Worm (Caenorhabditis elegans) whole organism, L1 larva: Measurements from ENCODE around the gene rde-1.
A peak's percentile ranks its signal among the peaks of the same experiment; 100 is the strongest.

Experiments
- C04F5.9 ChIP-seq: sonication (generic microtip); optimal IDR thresholded peaks from 2 replicates; lab custom pipeline; 2016; ENCODE audit warnings: missing genetic modification characterization, missing compliant biosample characterization
- C16A3.4 ChIP-seq: fragments of 150-350 bp; optimal IDR thresholded peaks from 2 replicates; lab custom pipeline; 2014; ENCODE audit warnings: missing biosample characterization, missing genetic modification characterization
- C34B4.2 ChIP-seq: sonication (generic microtip); optimal IDR thresholded peaks from 2 replicates; lab custom pipeline; 2017; ENCODE audit warnings: mild to moderate bottlenecking, missing genetic modification characterization, missing compliant biosample characterization
- alr-1 ChIP-seq: fragments of 200-800 bp; sonication (Bioruptor generic); optimal IDR thresholded peaks from 2 replicates; lab custom pipeline; 2018; ENCODE audit warnings: borderline replicate concordance, mild to moderate bottlenecking, missing genetic modification characterization, missing compliant biosample characterization
- ceh-8 ChIP-seq: fragments of 200-800 bp; sonication (Bioruptor generic); optimal IDR thresholded peaks from 2 replicates; lab custom pipeline; 2018; ENCODE audit warnings: mild to moderate bottlenecking, missing genetic modification characterization, moderate library complexity, missing compliant biosample characterization
- dpl-1 ChIP-seq, 3 experiments: fragments of 150-350 bp in 2 of 3; sonication (generic microtip) in 1 of 3; optimal IDR thresholded peaks; 2 replicates each; lab custom pipeline; 2014 to 2017; ENCODE audit warnings: missing biosample characterization in 3 of 3, missing genetic modification characterization in 3 of 3, missing genetic modification reagents in 3 of 3
- dsc-1 ChIP-seq: sonication (generic microtip); optimal IDR thresholded peaks from 2 replicates; lab custom pipeline; 2016; ENCODE audit warnings: mild to moderate bottlenecking, missing genetic modification characterization, missing compliant biosample characterization
- efl-1 ChIP-seq, 4 experiments: fragments of 150-350 bp; optimal IDR thresholded peaks in 3 of 4; peaks in 1 of 4; 1 replicate in 1 of 4; 2 replicates in 3 of 4; lab custom pipeline; 2014; ENCODE audit warnings: missing biosample characterization in 2 of 4, missing genetic modification characterization in 2 of 4, missing genetic modification reagents in 2 of 4
- egl-13 ChIP-seq: sonication (generic microtip); optimal IDR thresholded peaks from 2 replicates; lab custom pipeline; 2016; ENCODE audit warnings: missing genotype, missing genetic modification reagents, missing genetic modification characterization, missing compliant biosample characterization
- elt-2 ChIP-seq: sonication (generic microtip); optimal IDR thresholded peaks from 2 replicates; lab custom pipeline; 2016; ENCODE audit warnings: missing genetic modification characterization, mild to moderate bottlenecking, inconsistent platforms, missing compliant biosample characterization, missing genetic modification reagents
- elt-3 ChIP-seq, 6 experiments: fragments of 150-350 bp in 1 of 6; sonication (generic microtip); optimal IDR thresholded peaks; 2 replicates each; lab custom pipeline; 2017 to 2018; ENCODE audit warnings: missing biosample characterization in 6 of 6, missing genetic modification characterization in 6 of 6, inconsistent platforms in 1 of 6
- ets-5 ChIP-seq: fragments of 200-800 bp; sonication (Bioruptor generic); IDR thresholded peaks from 2 replicates; pipeline ENCODE4 v1.3.6; 2022; ENCODE audit warnings: missing genetic modification characterization, missing compliant biosample characterization
- fkh-4 ChIP-seq: sonication (generic microtip); optimal IDR thresholded peaks from 2 replicates; lab custom pipeline; 2016; ENCODE audit warnings: missing compliant biosample characterization, missing genetic modification characterization, borderline replicate concordance
- grh-1 ChIP-seq: fragments of 200-800 bp; sonication (Bioruptor generic); IDR thresholded peaks from 2 replicates; pipeline ENCODE4 v1.3.6; 2022; ENCODE audit warnings: missing genetic modification reagents, missing genetic modification characterization, missing compliant biosample characterization
- hlh-17 ChIP-seq: fragments of 200-800 bp; sonication (Bioruptor generic); optimal IDR thresholded peaks from 2 replicates; lab custom pipeline; 2018; ENCODE audit warnings: missing genetic modification characterization, mild to moderate bottlenecking, missing compliant biosample characterization, moderate library complexity, borderline replicate concordance
- hlh-4 ChIP-seq: sonication (generic microtip); optimal IDR thresholded peaks from 2 replicates; lab custom pipeline; 2016; ENCODE audit warnings: mild to moderate bottlenecking, missing genetic modification characterization, missing compliant biosample characterization
- isw-1 ChIP-seq: fragments of 200-800 bp; sonication (Bioruptor generic); IDR thresholded peaks from 2 replicates; pipeline ENCODE4 v1.3.6; 2022; ENCODE audit warnings: missing genetic modification characterization, missing compliant biosample characterization
- jun-1 ChIP-seq: fragments of 150-350 bp; optimal IDR thresholded peaks from 2 replicates; lab custom pipeline; 2014; ENCODE audit warnings: missing biosample characterization, missing genetic modification reagents, missing genetic modification characterization
- lin-14 ChIP-seq: fragments of 200-800 bp; sonication (Bioruptor generic); optimal IDR thresholded peaks from 2 replicates; lab custom pipeline; 2018; ENCODE audit warnings: mild to moderate bottlenecking, missing genetic modification characterization, moderate library complexity, missing compliant biosample characterization
- lin-15B ChIP-seq: fragments of 150-350 bp; sonication (generic microtip); optimal IDR thresholded peaks from 3 replicates; lab custom pipeline; 2014; ENCODE audit warnings: missing biosample characterization, missing genetic modification characterization
- lsy-2 ChIP-seq, 2 experiments: fragments of 150-350 bp; optimal IDR thresholded peaks; 2 replicates each; lab custom pipeline; 2014; ENCODE audit warnings: missing biosample characterization in 2 of 2, missing genetic modification characterization in 2 of 2
- mep-1 ChIP-seq: fragments of 150-350 bp; optimal IDR thresholded peaks from 2 replicates; lab custom pipeline; 2014; ENCODE audit warnings: missing biosample characterization, missing genetic modification characterization
- nhr-11 ChIP-seq: fragments of 150-350 bp; optimal IDR thresholded peaks from 2 replicates; lab custom pipeline; 2014; ENCODE audit warnings: missing biosample characterization, missing genetic modification characterization
- nhr-237 ChIP-seq: fragments of 150-350 bp; optimal IDR thresholded peaks from 2 replicates; lab custom pipeline; 2014; ENCODE audit warnings: missing biosample characterization, missing genetic modification characterization
- nhr-28 ChIP-seq: fragments of 150-350 bp; optimal IDR thresholded peaks from 2 replicates; lab custom pipeline; 2014; ENCODE audit warnings: missing biosample characterization, missing genetic modification characterization
- nhr-47 ChIP-seq: sonication (generic microtip); optimal IDR thresholded peaks from 2 replicates; lab custom pipeline; 2016; ENCODE audit warnings: mild to moderate bottlenecking, missing genetic modification characterization, moderate library complexity, missing compliant biosample characterization
- nhr-76 ChIP-seq: sonication (generic microtip); optimal IDR thresholded peaks from 2 replicates; lab custom pipeline; 2017; ENCODE audit warnings: missing biosample characterization, missing genetic modification characterization
- nhr-85 ChIP-seq: sonication (generic microtip); peaks from one replicate; lab custom pipeline; 2016; ENCODE audit warnings: missing genetic modification characterization, inconsistent platforms, missing compliant biosample characterization
- pax-3 ChIP-seq: fragments of 200-800 bp; sonication (Bioruptor generic); optimal IDR thresholded peaks from 2 replicates; lab custom pipeline; 2018; ENCODE audit warnings: mild to moderate bottlenecking, missing genetic modification characterization, moderate library complexity, missing compliant biosample characterization
- rnt-1 ChIP-seq: sonication (generic microtip); optimal IDR thresholded peaks from 2 replicates; lab custom pipeline; 2016; ENCODE audit warnings: mild to moderate bottlenecking, missing genetic modification characterization, moderate library complexity, missing compliant biosample characterization
- snu-23 ChIP-seq: sonication (generic microtip); optimal IDR thresholded peaks from 2 replicates; lab custom pipeline; 2016; ENCODE audit warnings: missing genetic modification characterization, missing compliant biosample characterization
- sox-4 ChIP-seq: sonication (generic microtip); optimal IDR thresholded peaks from 2 replicates; lab custom pipeline; 2016; ENCODE audit warnings: missing genetic modification characterization, missing compliant biosample characterization
- sptf-1 ChIP-seq: fragments of 150-350 bp; optimal IDR thresholded peaks from 2 replicates; lab custom pipeline; 2014; ENCODE audit warnings: missing biosample characterization, missing genetic modification characterization
- unc-62 ChIP-seq: fragments of 150-350 bp; optimal IDR thresholded peaks from 2 replicates; lab custom pipeline; 2014; ENCODE audit warnings: missing biosample characterization, missing genetic modification reagents, missing genetic modification characterization
- unc-86 ChIP-seq: sonication (generic microtip); optimal IDR thresholded peaks from 2 replicates; lab custom pipeline; 2016; ENCODE audit warnings: missing genetic modification characterization, missing compliant biosample characterization
- zag-1 ChIP-seq: fragments of 150-350 bp; optimal IDR thresholded peaks from 2 replicates; lab custom pipeline; 2014; ENCODE audit warnings: missing biosample characterization, missing genetic modification characterization
- zip-4 ChIP-seq: fragments of 200-800 bp; sonication (Bioruptor generic); optimal IDR thresholded peaks from 2 replicates; lab custom pipeline; 2018; ENCODE audit warnings: mild to moderate bottlenecking, missing genetic modification characterization, moderate library complexity, missing compliant biosample characterization
- ztf-11 ChIP-seq, 2 experiments: sonication (generic microtip); optimal IDR thresholded peaks; 2 replicates each; lab custom pipeline; 2016 to 2017; ENCODE audit warnings: missing genetic modification characterization in 2 of 2, missing biosample characterization in 1 of 2, missing compliant biosample characterization in 1 of 2
- ztf-4 ChIP-seq: fragments of 150-350 bp; optimal IDR thresholded peaks from 2 replicates; lab custom pipeline; 2014; ENCODE audit warnings: missing biosample characterization, missing genetic modification characterization

Gene rde-1

ce11 chrV:9984821-9985220 is 6.6 kb downstream of the rde-1 start:
- TF ChIP-seq egl-13 (tag; lab: Kevin White, UChicago): no peak
- TF ChIP-seq alr-1 (tag; lab: Kevin White, UChicago): no peak
- peak; percentile 33 for TF ChIP-seq mep-1 (tag; lab: Kevin White, UChicago)
- no peak for TF ChIP-seq isw-1 (GFP tag; lab: Robert Waterston, UW)
- TF ChIP-seq fkh-4: no peak
- no peak for TF ChIP-seq zip-4 (GFP tag; lab: Kevin White, UChicago)
- TF ChIP-seq lin-15B: no peak
- TF ChIP-seq elt-2 (tag; lab: Kevin White, UChicago): peak; percentile 32
- TF ChIP-seq nhr-76 (tag; lab: Kevin White, UChicago): no peak
- TF ChIP-seq ets-5 (GFP tag; lab: Robert Waterston, UW): no peak
- TF ChIP-seq lsy-2 (tag; optimal IDR thresholded peaks at IDR 0.05; lab: Kevin White, UChicago): peak in 1 of 2 experiments; percentile 7
- no peak for TF ChIP-seq sox-4 (tag; lab: Kevin White, UChicago)
- TF ChIP-seq hlh-17 (GFP tag; lab: Kevin White, UChicago): no peak
- TF ChIP-seq ztf-11 (tag; optimal IDR thresholded peaks at IDR 0.05; lab: Kevin White, UChicago): no peak
- TF ChIP-seq nhr-237 (tag; lab: Kevin White, UChicago): no peak
- no peak for TF ChIP-seq ceh-8 (GFP tag; lab: Kevin White, UChicago)
- TF ChIP-seq hlh-4 (tag; lab: Kevin White, UChicago): no peak
- no peak for TF ChIP-seq unc-86 (tag; lab: Kevin White, UChicago)
- peak; percentile 39 for TF ChIP-seq lin-14
- no peak for TF ChIP-seq unc-62
- TF ChIP-seq ztf-4: no peak
- peak; percentile 17 for TF ChIP-seq snu-23 (GFP tag; lab: Kevin White, UChicago)
- TF ChIP-seq nhr-11 (tag; lab: Kevin White, UChicago): peak; percentile 57
- TF ChIP-seq dsc-1: no peak
- no peak for TF ChIP-seq elt-3 (tag; optimal IDR thresholded peaks at IDR 0.05; lab: Kevin White, UChicago)
- TF ChIP-seq nhr-47 (tag; lab: Kevin White, UChicago): no peak
- TF ChIP-seq nhr-85 (tag; lab: Kevin White, UChicago): no peak
- no peak for TF ChIP-seq C16A3.4 (tag; lab: Kevin White, UChicago)
- TF ChIP-seq dpl-1 (GFP tag; optimal IDR thresholded peaks at IDR 0.05; lab: Kevin White, UChicago): no peak
- no peak for TF ChIP-seq zag-1
- TF ChIP-seq, all 84 proteins: peak for 6

- TF ChIP-seq unc-86 (tag; lab: Kevin White, UChicago): no peak
- no peak for TF ChIP-seq lin-15B
- no peak for TF ChIP-seq efl-1 (optimal IDR thresholded peaks at IDR 0.05; lab: Kevin White, UChicago)
- peak in 1 of 2 experiments; percentile 61 for TF ChIP-seq efl-1 (GFP tag; optimal IDR thresholded peaks at IDR 0.05 in 1 of 2; lab: Kevin White, UChicago)
Measured at ce11 chrV:9983529-9983928, 7.9 kb downstream of the rde-1 start.

- no peak for TF ChIP-seq pax-3
- TF ChIP-seq jun-1 (tag; lab: Kevin White, UChicago): no peak
- no peak for TF ChIP-seq C04F5.9 (tag; lab: Kevin White, UChicago)
- TF ChIP-seq isw-1 (GFP tag; lab: Robert Waterston, UW): no peak
- TF ChIP-seq unc-62: no peak
- no peak for TF ChIP-seq elt-3 (tag; optimal IDR thresholded peaks at IDR 0.05; lab: Kevin White, UChicago)
- TF ChIP-seq nhr-28 (tag; lab: Kevin White, UChicago): no peak
- no peak for TF ChIP-seq hlh-4 (tag; lab: Kevin White, UChicago)
- TF ChIP-seq unc-86 (tag; lab: Kevin White, UChicago): no peak
- no peak for TF ChIP-seq sptf-1
- TF ChIP-seq grh-1 (GFP tag; lab: Robert Waterston, UW): no peak
- no peak for TF ChIP-seq rnt-1 (tag; lab: Kevin White, UChicago)
- no peak for TF ChIP-seq C34B4.2
Measured at ce11 chrV:9982568-9982967, 8.9 kb downstream of the rde-1 start, which contains the start of gene C27H6.9. Gene C27H6.9, plus strand, starts transcription at chrV:9982868.
